Worm (Caenorhabditis elegans): ENCODE results near the gene Y110A2AR.1.

DNA sequence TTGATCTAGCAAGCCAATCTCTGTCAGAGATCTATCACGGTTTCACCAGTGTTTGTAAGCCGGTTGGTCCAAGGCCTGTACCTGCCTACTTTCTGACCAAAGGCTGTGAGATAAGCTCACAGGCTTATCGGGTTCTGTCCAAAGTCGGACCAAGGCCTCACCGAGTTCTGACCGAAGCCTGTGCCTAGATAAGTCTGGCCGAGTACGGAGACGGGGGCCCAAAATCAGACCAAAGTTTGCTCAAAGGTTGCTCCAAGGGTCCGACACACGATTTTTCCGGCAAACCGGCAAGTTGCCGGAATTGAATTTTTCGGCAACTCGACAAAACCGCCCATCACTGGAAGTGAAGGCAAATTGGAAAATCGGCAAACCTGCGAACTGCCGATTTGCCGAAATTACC is 12.1 kb downstream of the Y110A2AR.1 start:
- TF ChIP-seq ets-7 (tag; optimal IDR thresholded peaks at IDR 0.05) (no peak), ama-1 (optimal IDR thresholded peaks at IDR 0.05) (no peak), B0310.2 (tag; optimal IDR thresholded peaks at IDR 0.05) (no peak)

Measured in whole organism, early embryonic.